Worm (Caenorhabditis elegans) whole organism, midembryonic: ENCODE data around the gene elk-2.

ENCODE experiments used
- cog-1 ChIP-seq: sonication (generic microtip); optimal IDR thresholded peaks from 2 replicates; lab custom pipeline; 2016; ENCODE audit warnings: missing genetic modification characterization, missing compliant biosample characterization
- ref-1 ChIP-seq: fragments of 200-800 bp; sonication (Bioruptor generic); conservative IDR thresholded peaks from 2 replicates; pipeline ENCODE4 v1.3.6; 2022; ENCODE audit warnings: missing genetic modification reagents, missing genetic modification characterization, missing compliant biosample characterization
- ztf-23 ChIP-seq: fragments of 200-800 bp; sonication (Bioruptor generic); IDR thresholded peaks from 2 replicates; pipeline ENCODE4 v1.3.6; 2022; ENCODE audit warnings: missing genetic modification reagents, missing genetic modification characterization, missing compliant biosample characterization

ce11 chrX:147824-148223 lies 39.0 kb upstream of the elk-2 start, which contains the start of gene Y73B3A.11:
- TF ChIP-seq ztf-23 (GFP tag; lab: Robert Waterston, UW) (no peak), cog-1 (tag; lab: Kevin White, UChicago) (no peak), ref-1 (GFP tag; lab: Robert Waterston, UW) (no peak)
